Worm (Caenorhabditis elegans) whole organism, young adult: Measurements from ENCODE around the gene ced-7.

Experiments used
- B0261.1 ChIP-seq: sonication (generic microtip); optimal IDR thresholded peaks from 2 replicates; lab custom pipeline; 2016; ENCODE audit warnings: mild to moderate bottlenecking, missing genetic modification characterization, moderate library complexity, missing compliant biosample characterization
- F10E7.11 ChIP-seq: sonication (generic microtip); optimal IDR thresholded peaks from 2 replicates; lab custom pipeline; 2017; ENCODE audit warnings: mild to moderate bottlenecking, missing genetic modification characterization, moderate library complexity, missing compliant biosample characterization
- F49E8.2 ChIP-seq: sonication (generic microtip); optimal IDR thresholded peaks from 3 replicates; lab custom pipeline; 2017; ENCODE audit warnings: missing genetic modification characterization, mild to moderate bottlenecking, missing compliant biosample characterization, antibody characterized with exemption, moderate library complexity; ENCODE audit not compliant: insufficient read depth
- K11D2.4 ChIP-seq: fragments of 200-800 bp; sonication (Bioruptor generic); IDR thresholded peaks from 2 replicates; pipeline ENCODE4 v1.3.6; 2022; ENCODE audit warnings: missing genetic modification reagents, missing genetic modification characterization, missing compliant biosample characterization
- ama-1 ChIP-seq, 3 experiments: fragments of 150-350 bp in 1 of 3; sonication (generic microtip) in 2 of 3; optimal IDR thresholded peaks; 2 replicates each; lab custom pipeline; 2014 to 2018; ENCODE audit warnings: missing biosample characterization in 2 of 3, missing genetic modification characterization in 2 of 3, missing genetic modification reagents in 2 of 3
- ccch-3 ChIP-seq: fragments of 200-800 bp; sonication (Bioruptor generic); optimal IDR thresholded peaks from 2 replicates; lab custom pipeline; 2018; ENCODE audit warnings: mild to moderate bottlenecking, missing genetic modification characterization, missing compliant biosample characterization
- dpl-1 ChIP-seq: fragments of 150-350 bp; optimal IDR thresholded peaks from 2 replicates; lab custom pipeline; 2014; ENCODE audit warnings: missing biosample characterization, missing genetic modification reagents, missing genetic modification characterization
- lin-26 ChIP-seq: fragments of 200-800 bp; sonication (Bioruptor generic); IDR thresholded peaks from 2 replicates; pipeline ENCODE4 v1.3.6; 2022; ENCODE audit warnings: missing genetic modification reagents, missing genetic modification characterization, missing compliant biosample characterization
- lin-54 ChIP-seq: fragments of 200-800 bp; sonication (Bioruptor generic); optimal IDR thresholded peaks from 2 replicates; lab custom pipeline; 2018; ENCODE audit warnings: mild to moderate bottlenecking, missing genetic modification characterization, missing compliant biosample characterization
- madf-3 ChIP-seq: fragments of 200-800 bp; sonication (Bioruptor generic); IDR thresholded peaks from 2 replicates; pipeline ENCODE4 v1.3.6; 2022; ENCODE audit warnings: missing genetic modification reagents, missing genetic modification characterization, missing compliant biosample characterization
- nfya-2 ChIP-seq: fragments of 200-800 bp; sonication (Bioruptor generic); IDR thresholded peaks from 2 replicates; pipeline ENCODE4 v1.3.6; 2022; ENCODE audit warnings: missing genetic modification reagents, missing genetic modification characterization, missing compliant biosample characterization
- nhr-27 ChIP-seq: fragments of 200-800 bp; sonication (Bioruptor generic); optimal IDR thresholded peaks from 2 replicates; lab custom pipeline; 2018; ENCODE audit warnings: mild to moderate bottlenecking, missing genetic modification characterization, moderate library complexity, missing compliant biosample characterization
- sptf-2 ChIP-seq: fragments of 200-800 bp; sonication (Bioruptor generic); optimal IDR thresholded peaks from 2 replicates; lab custom pipeline; 2018; ENCODE audit warnings: mild to moderate bottlenecking, missing genetic modification characterization, missing compliant biosample characterization

ce11 chrIII:9592118-9592517 lies 12.2 kb upstream of the ced-7 start, which contains the start of gene acox-1.5:
- TF ChIP-seq nhr-27 (no peak), ccch-3 (no peak), F49E8.2 (tag; lab: Kevin White, UChicago) (no peak), dpl-1 (GFP tag; lab: Kevin White, UChicago) (no peak), ama-1 (optimal IDR thresholded peaks at IDR 0.05; lab: Kevin White, UChicago) (no peak), ama-1 (GFP tag; optimal IDR thresholded peaks at IDR 0.05; lab: Kevin White, UChicago) (no peak), B0261.1 (tag; lab: Kevin White, UChicago) (no peak), K11D2.4 (GFP tag; lab: Robert Waterston, UW) (no peak), lin-54 (GFP tag; lab: Kevin White, UChicago) (no peak), sptf-2 (GFP tag; lab: Kevin White, UChicago) (no peak), nfya-2 (GFP tag; lab: Robert Waterston, UW) (no peak), lin-26 (GFP tag; lab: Robert Waterston, UW) (no peak), madf-3 (GFP tag; lab: Robert Waterston, UW) (no peak), F10E7.11 (tag; lab: Kevin White, UChicago) (no peak)
